Fruit fly (Drosophila melanogaster) whole organism, embryonic: ENCODE data around the gene janB.

Experiments
- BEAF-32 ChIP-seq: fragments of 200-800 bp; sonication (Bioruptor generic); optimal IDR thresholded peaks from 3 replicates; lab custom pipeline; 2017; ENCODE audit warnings: missing biosample characterization, missing genetic modification characterization, mild to moderate bottlenecking, moderate library complexity, missing genetic modification reagents
- CG10565 ChIP-seq: fragments of 200-800 bp; sonication (Bioruptor generic); optimal IDR thresholded peaks from 3 replicates; lab custom pipeline; 2016; ENCODE audit warnings: missing biosample characterization, mild to moderate bottlenecking, missing genetic modification characterization
- CG10979 ChIP-seq: fragments of 200-800 bp; sonication (Bioruptor generic); optimal IDR thresholded peaks from 2 replicates; lab custom pipeline; 2018; ENCODE audit warnings: missing biosample characterization, mild to moderate bottlenecking, missing genetic modification characterization, moderate library complexity
- CG11093 ChIP-seq: fragments of 200-800 bp; sonication (Bioruptor generic); IDR thresholded peaks from 3 replicates; pipeline ENCODE4 v1.3.6; 2022; ENCODE audit warnings: missing biosample characterization, missing genetic modification characterization
- CG11560 ChIP-seq: fragments of 200-800 bp; sonication (Bioruptor generic); IDR thresholded peaks from 3 replicates; pipeline ENCODE4 v1.3.6; 2022; ENCODE audit warnings: missing biosample characterization, missing genetic modification characterization
- CG12104 ChIP-seq: fragments of 200-800 bp; sonication (Bioruptor generic); optimal IDR thresholded peaks from 3 replicates; lab custom pipeline; 2016; ENCODE audit warnings: missing biosample characterization, missing genetic modification characterization
- CG12155 ChIP-seq: fragments of 200-800 bp; sonication (Bioruptor generic); optimal IDR thresholded peaks from 3 replicates; lab custom pipeline; 2016; ENCODE audit warnings: missing biosample characterization, missing genetic modification characterization
- CG14441 ChIP-seq: fragments of 200-800 bp; sonication (Bioruptor generic); IDR thresholded peaks from 2 replicates; pipeline ENCODE4 v1.3.6; 2022; ENCODE audit warnings: missing biosample characterization, missing genetic modification characterization
- CG17568 ChIP-seq: fragments of 200-800 bp; sonication (Bioruptor generic); optimal IDR thresholded peaks from 2 replicates; lab custom pipeline; 2018; ENCODE audit warnings: missing biosample characterization, mild to moderate bottlenecking, missing genetic modification characterization, moderate library complexity
- CG18011 ChIP-seq: fragments of 200-800 bp; sonication (Bioruptor generic); optimal IDR thresholded peaks from 2 replicates; lab custom pipeline; 2017; ENCODE audit warnings: missing biosample characterization, missing genetic modification characterization, mild to moderate bottlenecking, moderate library complexity, missing genotype
- CG18599 ChIP-seq: fragments of 200-800 bp; sonication (Bioruptor generic); optimal IDR thresholded peaks from 3 replicates; lab custom pipeline; 2017; ENCODE audit warnings: missing biosample characterization, missing genetic modification characterization, mild to moderate bottlenecking, moderate library complexity, missing genetic modification reagents
- CG18764 ChIP-seq: fragments of 200-800 bp; sonication (Bioruptor generic); optimal IDR thresholded peaks from 3 replicates; lab custom pipeline; 2016; ENCODE audit warnings: missing biosample characterization, missing genetic modification characterization
- CG31224 ChIP-seq: fragments of 200-800 bp; sonication (Bioruptor generic); IDR thresholded peaks from 2 replicates; pipeline ENCODE4 v1.3.6; 2022; ENCODE audit warnings: missing biosample characterization, missing genetic modification characterization
- CG31441 ChIP-seq: fragments of 200-800 bp; sonication (Bioruptor generic); IDR thresholded peaks from 2 replicates; pipeline ENCODE4 v1.3.6; 2022; ENCODE audit warnings: missing biosample characterization, missing genetic modification characterization
- CG32767 ChIP-seq: fragments of 200-800 bp; sonication (Bioruptor generic); IDR thresholded peaks from 2 replicates; pipeline ENCODE4 v1.3.6; 2022; ENCODE audit warnings: missing biosample characterization, missing genetic modification characterization
- CG32772 ChIP-seq: fragments of 200-800 bp; sonication (Bioruptor generic); IDR thresholded peaks from 2 replicates; pipeline ENCODE4 v1.3.6; 2022; ENCODE audit warnings: missing biosample characterization, missing genetic modification characterization
- CG3995 ChIP-seq: fragments of 200-800 bp; sonication (Bioruptor generic); optimal IDR thresholded peaks from 3 replicates; lab custom pipeline; 2016; ENCODE audit warnings: missing biosample characterization, missing genetic modification characterization
- CG4360 ChIP-seq: fragments of 200-800 bp; sonication (Bioruptor generic); IDR thresholded peaks from 2 replicates; pipeline ENCODE4 v1.3.6; 2022; ENCODE audit warnings: missing biosample characterization, missing genetic modification characterization
- CG5180 ChIP-seq: fragments of 200-800 bp; sonication (Bioruptor generic); optimal IDR thresholded peaks from 3 replicates; lab custom pipeline; 2017; ENCODE audit warnings: missing biosample characterization, missing genetic modification characterization, mild to moderate bottlenecking, moderate library complexity, missing genetic modification reagents
- CG5953 ChIP-seq: fragments of 200-800 bp; sonication (Bioruptor generic); IDR thresholded peaks from 2 replicates; pipeline ENCODE4 v1.3.6; 2022; ENCODE audit warnings: missing biosample characterization, missing genetic modification characterization
- CG6791 ChIP-seq: fragments of 200-800 bp; sonication (Bioruptor generic); IDR thresholded peaks from 3 replicates; pipeline ENCODE4 v1.3.6; 2022; ENCODE audit warnings: missing biosample characterization, missing genetic modification characterization; ENCODE audit not compliant: partially characterized antibody
- CG7556 ChIP-seq: fragments of 200-800 bp; sonication (Bioruptor generic); optimal IDR thresholded peaks from 2 replicates; lab custom pipeline; 2017; ENCODE audit warnings: missing biosample characterization, mild to moderate bottlenecking, missing genetic modification characterization
- CG8290 ChIP-seq, 3 experiments: fragments of 200-800 bp; sonication (Bioruptor generic); optimal IDR thresholded peaks; 2 replicates each; lab custom pipeline; 2016 to 2019; ENCODE audit warnings: missing biosample characterization in 3 of 3, missing genetic modification characterization in 3 of 3, mild to moderate bottlenecking in 2 of 3, moderate library complexity in 1 of 3
- CG8478 ChIP-seq: fragments of >200 bp; optimal IDR thresholded peaks from 2 replicates; lab custom pipeline; 2018
- Dll ChIP-seq: fragments of 200-800 bp; sonication (Bioruptor generic); IDR thresholded peaks from 4 replicates; pipeline ENCODE4 v1.3.6; 2022; ENCODE audit warnings: missing biosample characterization, missing genetic modification characterization; ENCODE audit not compliant: partially characterized antibody
- Ets65A ChIP-seq: fragments of 200-800 bp; sonication (Bioruptor generic); peaks from one replicate; lab custom pipeline; 2016; ENCODE audit warnings: missing biosample characterization, missing genetic modification characterization
- Hr39 ChIP-seq: fragments of >200 bp; optimal IDR thresholded peaks from 2 replicates; lab custom pipeline; 2017
- Hsf ChIP-seq: fragments of 200-800 bp; sonication (Bioruptor generic); optimal IDR thresholded peaks from 3 replicates; lab custom pipeline; 2016; ENCODE audit warnings: missing biosample characterization, missing genetic modification characterization
- Med ChIP-seq: fragments of 200-800 bp; sonication (Bioruptor generic); peaks from one replicate; lab custom pipeline; 2016; ENCODE audit warnings: missing biosample characterization, missing genetic modification characterization, mild to moderate bottlenecking, inconsistent platforms, moderate library complexity
- Myb ChIP-seq: fragments of 200-800 bp; sonication (Bioruptor generic); optimal IDR thresholded peaks from 2 replicates; lab custom pipeline; 2016; ENCODE audit warnings: missing biosample characterization, missing genetic modification characterization
- NC2β ChIP-seq: fragments of 200-800 bp; sonication (Bioruptor generic); optimal IDR thresholded peaks from 2 replicates; lab custom pipeline; 2016; ENCODE audit warnings: missing biosample characterization, missing genetic modification characterization
- Ptx1 ChIP-seq: fragments of 200-800 bp; sonication (Bioruptor generic); IDR thresholded peaks from 2 replicates; pipeline ENCODE4 v1.3.6; 2022; ENCODE audit warnings: missing biosample characterization, missing genetic modification characterization
- Ravus ChIP-seq: fragments of 200-800 bp; sonication (Bioruptor generic); IDR thresholded peaks from 2 replicates; pipeline ENCODE4 v1.3.6; 2022; ENCODE audit warnings: missing biosample characterization, missing genetic modification characterization
- Sin3A ChIP-seq: fragments of >200 bp; optimal IDR thresholded peaks from 2 replicates; lab custom pipeline; 2018
- Sox100B ChIP-seq: fragments of 200-800 bp; sonication (Bioruptor generic); optimal IDR thresholded peaks from 3 replicates; lab custom pipeline; 2018; ENCODE audit warnings: missing biosample characterization, mild to moderate bottlenecking, missing genetic modification characterization
- Ssrp ChIP-seq: fragments of 200-800 bp; sonication (Bioruptor generic); optimal IDR thresholded peaks from 2 replicates; lab custom pipeline; 2018; ENCODE audit warnings: missing biosample characterization, mild to moderate bottlenecking, missing genetic modification characterization, moderate library complexity
- Xbp1 ChIP-seq: fragments of 200-800 bp; sonication (Bioruptor generic); optimal IDR thresholded peaks from 3 replicates; lab custom pipeline; 2016; ENCODE audit warnings: missing biosample characterization, mild to moderate bottlenecking, missing genetic modification characterization
- bsh ChIP-seq, 2 experiments: fragments of 200-800 bp; sonication (Bioruptor generic); optimal IDR thresholded peaks; 2 replicates each; lab custom pipeline; 2017 to 2018; ENCODE audit warnings: mild to moderate bottlenecking in 2 of 2, missing biosample characterization in 2 of 2, missing genetic modification characterization in 2 of 2, moderate library complexity in 1 of 2
- chm ChIP-seq: fragments of 200-800 bp; sonication (Bioruptor generic); IDR thresholded peaks from 2 replicates; pipeline ENCODE4 v1.3.6; 2022; ENCODE audit warnings: missing biosample characterization, missing genetic modification characterization
- dan ChIP-seq: fragments of 200-800 bp; sonication (Bioruptor generic); IDR thresholded peaks from 2 replicates; pipeline ENCODE4 v1.3.6; 2022; ENCODE audit warnings: missing biosample characterization, missing genetic modification characterization
- disco-r ChIP-seq: fragments of 200-800 bp; sonication (Bioruptor generic); optimal IDR thresholded peaks from 2 replicates; lab custom pipeline; 2016; ENCODE audit warnings: missing biosample characterization, missing genetic modification characterization
- dmrt99B ChIP-seq: fragments of 200-800 bp; sonication (Bioruptor generic); optimal IDR thresholded peaks from 2 replicates; lab custom pipeline; 2018; ENCODE audit warnings: missing biosample characterization, mild to moderate bottlenecking, missing genetic modification characterization, moderate library complexity
- esg ChIP-seq: fragments of 200-800 bp; sonication (Bioruptor generic); conservative IDR thresholded peaks from 2 replicates; pipeline ENCODE4 v1.3.6; 2022; ENCODE audit warnings: missing biosample characterization, missing genetic modification characterization
- fd96Cb ChIP-seq: fragments of 200-800 bp; sonication (Bioruptor generic); optimal IDR thresholded peaks from 2 replicates; lab custom pipeline; 2018; ENCODE audit warnings: missing biosample characterization, mild to moderate bottlenecking, missing genetic modification characterization, moderate library complexity
- grau ChIP-seq: fragments of 200-800 bp; optimal IDR thresholded peaks from 3 replicates; lab custom pipeline; 2019; ENCODE audit warnings: missing biosample characterization, mild to moderate bottlenecking, missing genetic modification characterization, moderate library complexity
- hbn ChIP-seq: fragments of 200-800 bp; sonication (Bioruptor generic); IDR thresholded peaks from 2 replicates; pipeline ENCODE4 v1.3.6; 2022; ENCODE audit warnings: missing biosample characterization, missing genetic modification characterization; ENCODE audit not compliant: partially characterized antibody
- ind ChIP-seq: fragments of 200-800 bp; sonication (Bioruptor generic); optimal IDR thresholded peaks from 3 replicates; lab custom pipeline; 2016; ENCODE audit warnings: missing biosample characterization, missing genetic modification characterization
- lab ChIP-seq: fragments of 200-800 bp; sonication (Bioruptor generic); optimal IDR thresholded peaks from 3 replicates; lab custom pipeline; 2017; ENCODE audit warnings: missing biosample characterization, missing genetic modification characterization, mild to moderate bottlenecking, moderate library complexity, missing genetic modification reagents
- nerfin-1 ChIP-seq: fragments of 200-800 bp; sonication (Bioruptor generic); optimal IDR thresholded peaks from 3 replicates; lab custom pipeline; 2019; ENCODE audit warnings: missing biosample characterization, mild to moderate bottlenecking, missing genetic modification characterization, moderate library complexity
- nmo ChIP-seq: fragments of 200-800 bp; sonication (Bioruptor generic); optimal IDR thresholded peaks from 2 replicates; lab custom pipeline; 2018; ENCODE audit warnings: missing biosample characterization, mild to moderate bottlenecking, missing genetic modification characterization, moderate library complexity
- pnt ChIP-seq: fragments of 200-800 bp; sonication (Bioruptor generic); optimal IDR thresholded peaks from 3 replicates; lab custom pipeline; 2016; ENCODE audit warnings: missing biosample characterization, missing genetic modification characterization
- sens ChIP-seq: fragments of 200-800 bp; sonication (Bioruptor generic); peaks from one replicate; lab custom pipeline; 2016; ENCODE audit warnings: missing biosample characterization, missing genetic modification characterization
- slbo ChIP-seq: fragments of 200-800 bp; sonication (Bioruptor generic); IDR thresholded peaks from 2 replicates; pipeline ENCODE4 v1.3.6; 2022; ENCODE audit warnings: missing biosample characterization, missing genetic modification characterization

janB gene

DNA sequence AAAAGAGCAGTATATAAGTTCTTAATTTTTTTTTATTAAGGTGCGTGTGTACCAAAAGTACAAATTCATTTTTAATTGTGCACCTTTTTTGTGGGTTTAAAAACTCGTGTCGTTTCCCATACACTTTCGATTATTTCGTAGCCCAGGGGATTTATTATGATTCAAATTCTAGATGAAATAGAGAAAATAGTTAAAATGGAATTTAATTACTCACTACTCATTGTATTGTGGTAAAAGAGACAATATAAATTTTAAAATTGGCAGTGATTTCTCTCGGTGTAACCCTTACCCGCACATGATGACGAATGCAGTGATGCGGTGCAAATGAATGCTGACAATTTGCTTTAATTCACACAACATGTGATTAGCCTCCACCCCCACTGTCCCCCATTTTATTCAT lies 44.7 kb upstream of the janB start (continued):
- peak; percentile 37; the same call in 1 of the 2 replicates for TF ChIP-seq Ptx1 (GFP tag; lab: Robert Waterston, UW)
- TF ChIP-seq CG10979 (tag; lab: Kevin White, UChicago), result peak; percentile 0
- TF ChIP-seq grau (tag; lab: Kevin White, UChicago), result peak; percentile 23
- TF ChIP-seq CG11093, result no peak
- TF ChIP-seq Hsf (GFP tag; lab: Kevin White, UChicago), result no peak
- TF ChIP-seq BEAF-32, result no peak
- TF ChIP-seq hbn (GFP tag; lab: Robert Waterston, UW), result no peak
- TF ChIP-seq Sox100B (GFP tag; lab: Kevin White, UChicago), result peak; percentile 2
- TF ChIP-seq Dll, result no peak
- 0 out of 2 replicates have a peak, but pooled peaks have one; percentile 17 for TF ChIP-seq CG31441 (GFP tag; lab: Robert Waterston, UW)
- no peak for TF ChIP-seq chm (GFP tag; lab: Robert Waterston, UW)
- no peak for TF ChIP-seq Myb (GFP tag; lab: Kevin White, UChicago)
- TF ChIP-seq CG8290 (GFP tag; optimal IDR thresholded peaks at IDR 0.05; lab: Kevin White, UChicago), result no peak
- peak in 1 of 2 experiments; percentile 4 for TF ChIP-seq CG8290 (tag; optimal IDR thresholded peaks at IDR 0.05; lab: Kevin White, UChicago)
- no peak for TF ChIP-seq CG32767 (GFP tag; lab: Robert Waterston, UW)
- 0 out of 2 replicates have a peak, but pooled peaks have one; percentile 18 for TF ChIP-seq CG31224 (GFP tag; lab: Robert Waterston, UW)
- TF ChIP-seq disco-r (GFP tag; lab: Kevin White, UChicago), result no peak
- no peak for TF ChIP-seq NC2β
- peak; percentile 47 for TF ChIP-seq Med (GFP tag; lab: Kevin White, UChicago)
- peak; percentile 83 for TF ChIP-seq sens
- peak; percentile 20 for TF ChIP-seq lab
- TF ChIP-seq Ravus, result no peak
- no peak for TF ChIP-seq CG4360
- TF ChIP-seq CG7556 (GFP tag; lab: Kevin White, UChicago), result no peak
- no peak for TF ChIP-seq Hr39 (lab: Kevin White, UChicago)
- TF ChIP-seq slbo (GFP tag; lab: Robert Waterston, UW), result peak; percentile 38; the same call in 1 of the 2 replicates
- peak; percentile 20 for TF ChIP-seq Ssrp
- peak; percentile 16 for TF ChIP-seq ind (GFP tag; lab: Kevin White, UChicago)
- no peak for TF ChIP-seq CG17568 (GFP tag; lab: Kevin White, UChicago)
- peak; percentile 9 for TF ChIP-seq CG18599
- TF ChIP-seq dmrt99B, result peak; percentile 33
- TF ChIP-seq CG14441 (GFP tag; lab: Robert Waterston, UW), result peak; percentile 33
- TF ChIP-seq CG5180 (GFP tag; lab: Kevin White, UChicago), result no peak
- TF ChIP-seq Xbp1 (GFP tag; lab: Kevin White, UChicago), result peak; percentile 15
- no peak for TF ChIP-seq esg (GFP tag; lab: Robert Waterston, UW)
- TF ChIP-seq Ets65A (GFP tag; lab: Kevin White, UChicago), result peak; percentile 81
- no peak for TF ChIP-seq dan (GFP tag; lab: Robert Waterston, UW)
- TF ChIP-seq CG8478 (lab: Kevin White, UChicago), result no peak
- peak; percentile 3 for TF ChIP-seq nmo (GFP tag; lab: Kevin White, UChicago)
- no peak for TF ChIP-seq CG10565
- TF ChIP-seq CG32772 (GFP tag; lab: Robert Waterston, UW), result 0 out of 2 replicates have a peak, but pooled peaks have one; percentile 21
- TF ChIP-seq, all 482 proteins: peak for 53

- TF ChIP-seq CG6791 (GFP tag; lab: Robert Waterston, UW) (no peak), CG11560 (tag; lab: Robert Waterston, UW) (no peak), CG5953 (no peak), CG18764 (GFP tag; lab: Kevin White, UChicago) (no peak), Sin3A (lab: Kevin White, UChicago) (no peak), CG12155 (GFP tag; lab: Kevin White, UChicago) (no peak), CG18011 (GFP tag; lab: Kevin White, UChicago) (no peak), nerfin-1 (tag; lab: Kevin White, UChicago) (no peak), bsh (GFP tag; optimal IDR thresholded peaks at IDR 0.05; lab: Kevin White, UChicago) (peak; percentile 4 to 47), CG12104 (GFP tag; lab: Kevin White, UChicago) (no peak), fd96Cb (peak; percentile 22), CG3995 (no peak), pnt (GFP tag; lab: Kevin White, UChicago) (peak; percentile 17)
Measured at dm6 chr3R:30076088-30076487, 37.6 kb upstream of the janB start.
